Worm (Caenorhabditis elegans): ENCODE measurements around the gene fbxc-23.
A peak's percentile ranks its signal among the peaks of the same experiment; 100 is the strongest.

Gene fbxc-23

DNA sequence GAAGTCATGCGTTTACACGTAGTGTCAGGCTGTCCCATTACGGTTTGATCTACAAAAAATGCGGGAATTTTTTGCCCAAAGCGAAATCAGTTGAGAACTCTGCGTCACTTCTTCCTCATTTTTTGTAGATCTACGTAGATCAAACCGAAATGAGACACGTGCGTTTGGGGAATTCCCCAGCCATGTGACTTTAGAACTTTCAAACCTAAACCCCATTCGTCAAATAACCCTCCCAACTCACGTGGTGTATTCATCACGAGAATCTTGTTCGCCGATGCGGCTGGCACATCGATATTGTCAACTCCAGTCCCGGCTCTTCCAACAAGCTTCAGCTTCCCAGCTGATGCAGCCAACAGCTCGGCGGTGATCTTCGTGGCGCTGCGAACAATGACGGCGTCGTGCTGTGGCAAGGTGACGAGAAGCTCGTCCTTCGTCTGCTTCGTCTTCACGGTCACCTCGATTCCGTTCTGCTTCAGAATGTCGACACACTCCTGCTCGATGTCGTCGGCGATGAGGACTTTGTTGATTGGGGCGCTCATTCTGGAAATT lies 41.7 kb upstream of the fbxc-23 start, which contains the start of gene phdh-1:
TSS of gene phdh-1 (minus strand) at position 540 of the 549 bp plus-strand sequence.
- no peak for TF ChIP-seq hlh-4 (tag; optimal IDR thresholded peaks at IDR 0.05)
- TF ChIP-seq nhr-19 (GFP tag; conservative IDR thresholded peaks at IDR 0.05): 0 out of 2 replicates have a peak, but pooled peaks have one; percentile 35
- TF ChIP-seq efl-1 (optimal IDR thresholded peaks at IDR 0.05): no peak
- peak in 1 of 2 experiments; percentile 69 for TF ChIP-seq efl-1 (GFP tag; optimal IDR thresholded peaks at IDR 0.05 in 1 of 2)
- TF ChIP-seq nhr-85 (tag): peak; percentile 78
- TF ChIP-seq lin-35 (GFP tag; optimal IDR thresholded peaks at IDR 0.05): peak in 1 of 2 experiments; percentile 44

- TF ChIP-seq unc-30 (tag; optimal IDR thresholded peaks at IDR 0.05): no peak
- no peak for TF ChIP-seq snu-23 (GFP tag; optimal IDR thresholded peaks at IDR 0.05)
- TF ChIP-seq mdl-1 (tag; optimal IDR thresholded peaks at IDR 0.05): no peak
- no peak for TF ChIP-seq unc-62 (GFP tag; optimal IDR thresholded peaks at IDR 0.05)
- no peak for TF ChIP-seq elt-2 (tag; optimal IDR thresholded peaks at IDR 0.05)
- no peak for TF ChIP-seq nhr-84 (tag; optimal IDR thresholded peaks at IDR 0.05)
- no peak for TF ChIP-seq lin-39 (tag; optimal IDR thresholded peaks at IDR 0.05)
- TF ChIP-seq ets-5 (GFP tag; IDR thresholded peaks at IDR 0.05): no peak
- no peak for TF ChIP-seq nhr-47 (tag; optimal IDR thresholded peaks at IDR 0.05)
- no peak for TF ChIP-seq grh-1 (GFP tag; IDR thresholded peaks at IDR 0.05)
- TF ChIP-seq unc-86 (tag; optimal IDR thresholded peaks at IDR 0.05): no peak
- no peak for TF ChIP-seq dpl-1 (GFP tag; optimal IDR thresholded peaks at IDR 0.05)
- no peak for TF ChIP-seq isw-1 (GFP tag; IDR thresholded peaks at IDR 0.05)
- TF ChIP-seq zag-1 (tag; optimal IDR thresholded peaks at IDR 0.05): no peak
- no peak for TF ChIP-seq hlh-4 (tag; optimal IDR thresholded peaks at IDR 0.05)
- TF ChIP-seq lin-15B (tag; optimal IDR thresholded peaks at IDR 0.05): no peak
- TF ChIP-seq aha-1 (tag; optimal IDR thresholded peaks at IDR 0.05): no peak
- no peak for TF ChIP-seq nhr-85 (tag)
Observed at ce11 chrII:13637464-13637863, 41.1 kb upstream of the fbxc-23 start.

DNA sequence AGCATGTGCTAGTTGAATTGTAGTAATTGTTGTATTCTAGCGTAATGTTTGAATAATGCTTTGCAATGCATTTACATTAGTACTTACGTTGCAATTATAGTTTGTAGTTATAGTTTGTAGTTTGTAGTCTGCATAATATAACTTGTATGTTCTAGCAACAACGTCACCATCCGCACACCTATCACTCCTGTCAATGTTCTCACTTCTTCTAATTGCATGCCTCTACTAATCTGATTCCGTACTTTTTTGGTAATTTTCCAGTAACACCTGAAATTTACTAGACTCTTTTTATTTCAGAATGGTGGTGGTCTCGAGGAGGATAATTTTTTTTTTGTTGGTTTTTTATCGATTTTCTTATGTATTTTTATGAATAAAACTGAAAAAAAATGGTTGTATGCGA lies 40.2 kb upstream of the fbxc-23 start:
- TF ChIP-seq sptf-1 (tag; optimal IDR thresholded peaks at IDR 0.05) (no peak), Y116A8C.19 (tag; optimal IDR thresholded peaks at IDR 0.05; ENCODE audit: borderline replicate concordance) (no peak), pax-3 (tag; optimal IDR thresholded peaks at IDR 0.05) (no peak), nhr-11 (tag; optimal IDR thresholded peaks at IDR 0.05) (no peak), aly-2 (tag; optimal IDR thresholded peaks at IDR 0.05) (no peak), ets-5 (GFP tag; IDR thresholded peaks at IDR 0.05) (no peak), nhr-20 (tag; optimal IDR thresholded peaks at IDR 0.05) (no peak), ces-1 (GFP tag; optimal IDR thresholded peaks at IDR 0.05) (no peak), efl-3 (GFP tag; optimal IDR thresholded peaks at IDR 0.05) (no peak), lin-15B (tag; optimal IDR thresholded peaks at IDR 0.05) (no peak), elt-3 (tag; optimal IDR thresholded peaks at IDR 0.05) (no peak)

DNA sequence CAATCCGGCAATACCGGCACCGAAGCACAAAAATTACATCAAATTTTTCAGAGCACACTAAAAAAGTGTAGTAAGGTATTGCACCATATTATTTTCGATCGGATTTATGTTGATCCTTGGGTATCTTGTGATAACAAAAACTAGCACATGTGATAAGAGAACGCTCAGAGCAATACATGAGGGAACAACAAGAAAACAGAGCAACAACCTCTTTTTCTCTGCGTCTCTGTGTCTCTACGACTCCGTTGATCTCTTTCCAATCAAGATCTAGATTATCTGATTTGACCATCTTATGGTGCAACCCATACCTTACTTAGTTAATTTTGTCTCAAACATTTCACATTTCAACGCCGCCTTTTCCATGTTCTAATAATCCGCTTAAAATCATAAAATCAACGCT lies 35.9 kb upstream of the fbxc-23 start, which contains the start of gene tag-10:
TSS of gene tag-10 (plus strand) at position 347 of the 400 bp plus-strand sequence.
- TF ChIP-seq rnt-1 (tag; optimal IDR thresholded peaks at IDR 0.05): peak; percentile 4
- peak; percentile 18 for TF ChIP-seq elt-2 (tag; optimal IDR thresholded peaks at IDR 0.05)
- no peak for TF ChIP-seq pax-3 (tag; optimal IDR thresholded peaks at IDR 0.05)
- no peak for TF ChIP-seq nhr-71 (tag; optimal IDR thresholded peaks at IDR 0.05)
- TF ChIP-seq zip-4 (GFP tag; optimal IDR thresholded peaks at IDR 0.05): no peak

DNA sequence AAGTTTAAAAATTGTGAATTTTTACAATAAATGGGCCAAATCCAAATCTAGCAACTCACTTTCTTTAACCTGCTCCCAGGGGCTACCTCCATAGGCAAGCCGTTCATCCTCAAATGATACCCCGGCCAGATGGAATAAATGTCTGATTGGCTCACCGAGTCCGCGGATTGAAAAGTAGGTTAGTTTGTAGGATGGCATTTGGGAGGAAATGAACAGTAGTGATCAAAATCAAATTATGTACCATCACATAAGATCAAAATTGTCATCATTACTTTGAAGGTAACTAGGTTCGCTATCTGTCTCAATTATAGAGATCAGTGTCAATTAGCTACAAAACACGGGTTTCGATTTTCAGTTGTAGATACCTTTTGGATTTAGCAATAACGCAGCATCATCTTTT lies 34.3 kb upstream of the fbxc-23 start, which contains the start of the genes gst-17 and gst-18:
TSS of gene gst-17 (minus strand) at position 101 of the 400 bp plus-strand sequence.
TSS of gene gst-18 (minus strand) at position 198 of the 400 bp plus-strand sequence.
- TF ChIP-seq nhr-47 (tag; optimal IDR thresholded peaks at IDR 0.05) (no peak), mab-9 (GFP tag; IDR thresholded peaks at IDR 0.05) (no peak), pag-3 (tag; optimal IDR thresholded peaks at IDR 0.05; ENCODE audit: borderline replicate concordance, insufficient read depth) (no peak), ceh-90 (tag; optimal IDR thresholded peaks at IDR 0.05) (no peak), nhr-71 (tag; optimal IDR thresholded peaks at IDR 0.05) (no peak), nhr-28 (tag; optimal IDR thresholded peaks at IDR 0.05) (no peak)

All from whole organism, L1 larva.